Worm (Caenorhabditis elegans) whole organism, dauer: Measurements from ENCODE around the gene nucb-1.

ENCODE experiments used
- unc-62 ChIP-seq: sonication (generic microtip); optimal IDR thresholded peaks from 2 replicates; lab custom pipeline; 2017; ENCODE audit warnings: missing biosample characterization, missing genetic modification reagents, missing genetic modification characterization

nucb-1 gene

ce11 chrX:10197204-10197756 lies at the start of gene nucb-1:
Gene nucb-1 (plus strand): TSS chrX:10197706.
- TF ChIP-seq unc-62 (GFP tag; lab: Kevin White, UChicago) = no peak

DNA sequence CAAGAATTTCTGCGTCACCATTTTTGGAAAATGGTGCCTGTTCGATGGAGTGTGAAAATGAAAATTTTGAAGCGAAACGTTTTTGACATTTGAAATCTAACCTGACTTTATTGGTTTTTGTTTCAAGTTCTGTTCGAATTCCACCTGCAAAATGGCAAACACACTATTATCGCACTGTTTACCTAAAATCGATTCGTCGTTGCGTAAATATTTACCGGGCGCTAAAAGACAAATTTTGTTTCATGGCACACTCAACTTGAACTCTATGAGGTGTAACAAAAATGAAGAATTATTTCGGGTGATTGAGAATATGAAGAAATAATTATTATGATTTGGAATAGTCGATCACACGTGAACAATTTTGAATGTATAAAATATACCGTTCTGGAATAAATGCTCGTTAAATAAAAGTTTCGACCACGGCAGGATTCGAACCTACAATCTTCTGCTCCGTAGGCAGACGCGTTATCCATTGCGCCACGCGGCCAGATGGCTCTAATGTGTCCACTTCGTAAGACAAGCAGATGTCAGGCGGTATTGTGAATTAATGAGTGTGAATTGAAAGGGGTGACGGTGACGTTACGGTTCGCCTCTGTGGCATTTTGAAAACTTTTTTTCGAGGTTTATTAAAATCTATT lies 49.2 kb upstream of the nucb-1 start:
- no peak for TF ChIP-seq unc-62 (GFP tag; lab: Kevin White, UChicago)

ce11 chrX:10150918-10151317 lies 46.6 kb upstream of the nucb-1 start:
- no peak for TF ChIP-seq unc-62 (GFP tag; lab: Kevin White, UChicago)

DNA sequence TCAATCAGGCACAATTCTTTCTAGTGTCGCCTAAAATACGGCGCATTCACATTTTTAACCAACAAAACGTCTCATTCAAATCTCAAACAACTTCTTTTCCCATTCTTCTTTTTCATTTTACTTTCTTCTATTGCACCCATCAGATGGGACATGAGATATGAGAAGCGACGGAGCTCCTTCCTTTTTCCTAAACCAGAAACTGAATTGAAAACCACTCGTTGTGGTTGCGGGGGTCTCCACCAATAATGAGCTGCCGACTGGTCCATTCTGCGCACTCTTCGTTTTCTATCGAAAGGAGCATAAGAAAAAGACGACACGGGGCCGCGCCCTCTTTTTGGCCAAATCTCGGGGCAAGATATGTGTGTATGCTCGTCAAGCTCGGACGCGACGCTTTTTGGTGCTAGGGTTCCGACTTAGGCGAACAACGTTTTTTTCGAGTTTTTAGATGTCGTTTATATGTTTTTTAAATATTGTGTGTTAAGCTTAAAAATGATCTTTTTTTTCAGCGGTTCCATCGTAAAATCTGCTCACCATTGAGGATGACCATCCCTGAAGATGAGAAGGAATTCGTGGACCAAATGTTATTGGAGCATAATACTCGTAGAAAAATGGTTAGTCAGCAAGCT lies 43.1 kb upstream of the nucb-1 start, which contains the start of gene F09B9.5:
Gene F09B9.5 (plus strand): TSS at position 501 of the 626 bp plus-strand sequence.
- TF ChIP-seq unc-62 (GFP tag; lab: Kevin White, UChicago) = no peak

DNA sequence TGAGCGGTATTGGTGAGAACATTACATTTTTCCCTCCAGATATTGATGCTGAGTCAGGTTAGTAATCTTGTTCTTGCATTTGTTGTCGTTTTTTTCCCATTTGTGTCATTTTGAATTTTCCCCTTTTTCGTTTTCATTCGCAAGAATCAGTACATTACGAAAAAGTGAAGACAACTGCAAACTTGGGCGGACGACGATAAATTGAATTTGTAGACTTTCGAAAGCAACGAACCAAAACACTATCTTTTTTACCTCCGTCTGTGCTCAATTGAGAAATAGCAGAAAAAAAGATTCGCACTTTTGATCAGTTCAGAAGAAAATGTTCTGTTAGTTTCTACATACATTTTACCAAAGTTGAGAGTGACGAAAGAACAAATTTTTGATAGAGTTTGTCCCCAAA lies 42.4 kb upstream of the nucb-1 start:
- TF ChIP-seq unc-62 (GFP tag; lab: Kevin White, UChicago) = no peak

ce11 chrX:10158716-10159115 lies 38.8 kb upstream of the nucb-1 start, which contains the start of gene erd-2.1:
Gene erd-2.1 (minus strand): TSS chrX:10158829.
- no peak for TF ChIP-seq unc-62 (GFP tag; lab: Kevin White, UChicago)

- TF ChIP-seq unc-62 (GFP tag; lab: Kevin White, UChicago) = no peak
These were observed 37.3 kb upstream of the nucb-1 start, which contains the start of gene F09B9.4 for ce11 chrX:10160097-10160677. Gene F09B9.4 (plus strand): TSS chrX:10160627.

DNA sequence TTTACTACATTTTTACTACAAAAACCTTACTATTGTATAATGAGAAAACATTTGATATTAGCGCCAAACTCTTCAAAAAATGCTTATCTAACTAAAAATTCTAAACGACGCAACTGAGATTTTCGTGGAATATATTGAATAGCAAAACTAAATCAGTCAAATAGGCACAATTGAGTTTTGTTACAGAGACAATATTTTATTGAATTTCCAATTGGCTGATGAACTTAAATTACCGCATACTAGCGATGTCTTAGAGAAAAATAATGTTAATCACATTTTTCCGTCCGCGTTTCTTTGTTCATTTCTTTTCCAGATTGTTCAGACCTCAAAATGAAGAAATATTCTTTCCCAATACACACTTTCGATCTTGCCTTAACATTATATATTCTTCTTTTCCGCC lies 35.0 kb upstream of the nucb-1 start:
- TF ChIP-seq unc-62 (GFP tag; lab: Kevin White, UChicago) = no peak

- no peak for TF ChIP-seq unc-62 (GFP tag; lab: Kevin White, UChicago)
These were observed 34.3 kb upstream of the nucb-1 start for ce11 chrX:10163212-10163611.

DNA sequence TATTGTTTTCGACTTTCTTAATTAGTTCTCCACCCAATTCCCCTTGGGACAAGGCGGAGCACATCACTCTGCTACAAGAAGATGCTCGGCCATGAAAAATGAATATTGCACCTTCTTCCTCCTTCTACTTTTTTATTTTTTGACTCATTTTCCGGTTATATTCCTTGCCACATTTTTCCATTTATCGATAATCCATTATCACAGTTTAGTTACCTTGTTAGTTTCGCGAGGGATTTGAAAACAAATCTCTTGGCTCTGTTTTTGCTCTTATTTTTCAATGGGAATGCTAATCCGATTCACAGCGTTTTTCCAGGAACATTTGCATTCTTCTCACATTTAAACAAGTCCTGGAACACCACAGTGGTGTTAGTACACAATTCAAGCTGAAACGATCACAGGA lies 30.5 kb upstream of the nucb-1 start, which contains the start of gene rnp-9:
Gene rnp-9 (plus strand): TSS at position 301 of the 400 bp plus-strand sequence.
- no peak for TF ChIP-seq unc-62 (GFP tag; lab: Kevin White, UChicago)

DNA sequence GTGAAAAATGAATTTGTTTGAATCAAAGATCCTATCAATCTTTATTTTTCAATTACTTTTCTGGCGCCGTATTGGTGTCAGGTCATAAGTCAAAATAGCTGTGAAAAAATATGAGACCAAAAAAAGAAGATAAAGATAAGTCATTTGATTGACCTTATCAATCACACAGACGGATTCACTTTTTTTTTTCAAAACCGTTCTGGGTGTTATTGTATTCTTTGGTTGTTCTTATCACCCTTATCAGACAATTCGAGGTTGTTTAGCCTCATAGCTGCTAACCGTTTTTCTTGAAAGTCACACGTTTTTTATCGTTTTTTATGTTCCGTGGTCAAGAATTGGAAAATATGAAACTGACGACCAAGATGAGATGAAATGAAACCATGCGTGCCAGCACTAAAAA lies 29.0 kb upstream of the nucb-1 start:
- TF ChIP-seq unc-62 (GFP tag; lab: Kevin White, UChicago) = no peak

DNA sequence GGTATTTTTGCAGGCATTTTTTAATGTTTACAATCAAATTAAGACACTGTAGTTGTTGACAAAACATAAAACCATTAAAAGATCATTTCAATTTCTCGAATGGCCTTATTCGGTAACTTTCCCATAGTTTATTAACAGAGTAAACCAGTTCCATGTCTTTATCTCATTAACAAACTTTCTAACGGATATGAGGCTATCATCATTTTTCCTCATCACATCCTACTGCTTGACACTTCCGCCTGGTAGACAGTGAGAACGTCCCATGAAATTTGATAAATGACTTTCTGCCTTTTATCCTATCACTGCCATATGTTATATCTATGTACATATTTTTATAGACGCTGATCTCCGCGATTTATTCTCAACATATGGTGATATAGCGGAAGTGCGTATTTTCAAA lies 26.9 kb upstream of the nucb-1 start:
- TF ChIP-seq unc-62 (GFP tag; lab: Kevin White, UChicago) = no peak

ce11 chrX:10172004-10172584 lies 25.4 kb upstream of the nucb-1 start, which contains the start of gene C07A4.2:
Gene C07A4.2 (plus strand): TSS chrX:10172198.
- no peak for TF ChIP-seq unc-62 (GFP tag; lab: Kevin White, UChicago)

DNA sequence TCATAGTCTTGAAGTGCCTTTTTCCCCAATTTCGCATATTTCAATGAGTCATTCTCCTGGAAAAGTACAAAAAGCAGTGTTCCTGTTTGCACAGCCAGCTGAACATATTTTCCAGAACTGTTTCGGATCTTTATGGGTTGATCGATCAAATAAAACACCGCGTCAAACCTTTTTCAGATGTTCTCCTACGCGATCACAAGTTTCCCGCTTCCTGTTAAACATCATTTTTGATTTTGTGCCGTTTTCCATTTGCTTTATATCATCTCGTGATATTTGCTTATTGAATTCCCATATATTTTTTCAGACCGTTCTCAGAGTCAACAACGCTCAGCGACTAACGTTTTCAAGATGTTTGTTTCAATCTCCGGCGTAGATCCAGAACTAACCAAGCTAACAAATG lies 22.8 kb upstream of the nucb-1 start, which contains the start of gene C07A4.3:
Gene C07A4.3 (plus strand): TSS at position 301 of the 400 bp plus-strand sequence.
- no peak for TF ChIP-seq unc-62 (GFP tag; lab: Kevin White, UChicago)

ce11 chrX:10176295-10176694 lies 21.2 kb upstream of the nucb-1 start, which contains the start of gene ncs-4:
Gene ncs-4 (plus strand): TSS chrX:10176521.
- no peak for TF ChIP-seq unc-62 (GFP tag; lab: Kevin White, UChicago)

DNA sequence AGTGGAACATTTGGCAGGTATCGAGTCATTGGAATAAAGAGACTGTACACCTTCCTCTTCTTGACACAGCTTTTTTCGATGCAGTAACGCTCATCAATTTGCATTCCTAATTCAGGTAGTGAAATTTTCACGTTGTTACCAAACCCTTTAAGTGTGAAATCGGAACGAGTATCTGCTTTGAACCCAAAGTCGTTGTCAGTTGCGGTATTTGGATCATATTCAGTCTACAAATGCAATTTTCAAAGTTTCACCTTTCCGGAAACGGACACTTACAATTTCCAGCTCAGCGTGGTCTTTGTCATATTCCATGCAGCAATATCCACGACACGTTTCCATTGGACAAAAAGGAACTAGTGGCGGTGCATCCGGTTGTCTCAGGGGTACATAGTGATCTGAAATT lies 14.9 kb upstream of the nucb-1 start:
- TF ChIP-seq unc-62 (GFP tag; lab: Kevin White, UChicago) = no peak
